Worm (Caenorhabditis elegans): Measurements from ENCODE around the gene rml-1.

rml-1 gene

ce11 chrIII:13771145-13771544, 3.3 kb upstream of the rml-1 start, which contains the start of the genes cyk-4 and pdr-1:
Gene cyk-4 (minus strand): TSS chrIII:13771224.
Gene pdr-1 (plus strand): TSS chrIII:13771513.
- TF ChIP-seq akir-1 (GFP tag; optimal IDR thresholded peaks at IDR 0.05) = no peak
- TF ChIP-seq Y53G8AR.9 (GFP tag; conservative IDR thresholded peaks at IDR 0.05) = no peak
- TF ChIP-seq ccch-3 (GFP tag; optimal IDR thresholded peaks at IDR 0.05) = no peak
- TF ChIP-seq nfya-1 (tag; optimal IDR thresholded peaks at IDR 0.05; ENCODE audit: borderline replicate concordance, insufficient read depth) = no peak
- no peak for TF ChIP-seq B0261.1 (tag; optimal IDR thresholded peaks at IDR 0.05)
- TF ChIP-seq K11D2.4 (GFP tag; IDR thresholded peaks at IDR 0.05) = no peak
- peak; percentile 22; the same call in 1 of the 2 replicates for TF ChIP-seq hmg-1.2 (GFP tag; IDR thresholded peaks at IDR 0.05)
- no peak for TF ChIP-seq F22D6.2 (tag; optimal IDR thresholded peaks at IDR 0.05)
- TF ChIP-seq aptf-3 (GFP tag; IDR thresholded peaks at IDR 0.05) = no peak
- no peak for TF ChIP-seq Y56A3A.18 (GFP tag; IDR thresholded peaks at IDR 0.05)
- TF ChIP-seq F57C9.4 (tag; optimal IDR thresholded peaks at IDR 0.05) = no peak
- no peak for TF ChIP-seq tbp1 (GFP tag; optimal IDR thresholded peaks at IDR 0.05)
- TF ChIP-seq efl-1 (GFP tag; optimal IDR thresholded peaks at IDR 0.05) = peak; percentile 36
- TF ChIP-seq F49E8.2 (tag; optimal IDR thresholded peaks at IDR 0.05; ENCODE audit: insufficient read depth) = no peak
- no peak for TF ChIP-seq him-1 (tag; optimal IDR thresholded peaks at IDR 0.05)
- no peak for TF ChIP-seq B0336.3 (GFP tag; IDR thresholded peaks at IDR 0.05)
- no peak for TF ChIP-seq zim-3 (tag; optimal IDR thresholded peaks at IDR 0.05)
- TF ChIP-seq let-607 (tag; optimal IDR thresholded peaks at IDR 0.05) = no peak
- TF ChIP-seq ztf-3 (GFP tag; optimal IDR thresholded peaks at IDR 0.05) = no peak
- TF ChIP-seq egrh-3 (GFP tag; IDR thresholded peaks at IDR 0.05) = no peak
- TF ChIP-seq let-526 (GFP tag; IDR thresholded peaks at IDR 0.05) = no peak
- TF ChIP-seq nhr-90 (tag; optimal IDR thresholded peaks at IDR 0.05) = no peak
- TF ChIP-seq rcor-1 (GFP tag; IDR thresholded peaks at IDR 0.05) = no peak
- no peak for TF ChIP-seq C17E4.6 (GFP tag; IDR thresholded peaks at IDR 0.05)
- TF ChIP-seq ztf-22 (GFP tag; optimal IDR thresholded peaks at IDR 0.05) = no peak
- TF ChIP-seq F57A8.1 (GFP tag; optimal IDR thresholded peaks at IDR 0.05) = no peak
- peak; percentile 6 for TF ChIP-seq lsl-1 (GFP tag; optimal IDR thresholded peaks at IDR 0.05)
- peak; percentile 27 for TF ChIP-seq F23B12.7 (tag; optimal IDR thresholded peaks at IDR 0.05; ENCODE audit: insufficient read depth)
- TF ChIP-seq hmg-20 (GFP tag; IDR thresholded peaks at IDR 0.05) = no peak
- TF ChIP-seq Y79H2A.3 (GFP tag; conservative IDR thresholded peaks at IDR 0.05) = no peak
- no peak for TF ChIP-seq hrde-1 (tag; optimal IDR thresholded peaks at IDR 0.05; ENCODE audit: borderline replicate concordance)
- no peak for TF ChIP-seq F52B5.7 (tag; optimal IDR thresholded peaks at IDR 0.05)
- TF ChIP-seq K12H6.12 (tag; optimal IDR thresholded peaks at IDR 0.05) = no peak
- TF ChIP-seq tbx-9 (tag; optimal IDR thresholded peaks at IDR 0.05; ENCODE audit: borderline replicate concordance) = no peak
- no peak for TF ChIP-seq ekl-4 (GFP tag; IDR thresholded peaks at IDR 0.05)
- TF ChIP-seq bed-1 (GFP tag; IDR thresholded peaks at IDR 0.05) = no peak
- no peak for TF ChIP-seq F55B11.4 (tag; optimal IDR thresholded peaks at IDR 0.05; ENCODE audit: borderline replicate concordance, insufficient read depth)
- no peak for TF ChIP-seq pha-4 (tag; optimal IDR thresholded peaks at IDR 0.05)
- TF ChIP-seq lir-1 (GFP tag; conservative IDR thresholded peaks at IDR 0.05) = no peak
- no peak for TF ChIP-seq C06A6.2 (GFP tag; conservative IDR thresholded peaks at IDR 0.05)
- TF ChIP-seq T07F8.4 (tag; optimal IDR thresholded peaks at IDR 0.05) = no peak
- TF ChIP-seq B0035.1 (tag; optimal IDR thresholded peaks at IDR 0.05) = no peak
- no peak for TF ChIP-seq ama-1 (optimal IDR thresholded peaks at IDR 0.05)
- no peak for TF ChIP-seq ama-1 (GFP tag; optimal IDR thresholded peaks at IDR 0.05)
- no peak for TF ChIP-seq dpff-1 (tag; optimal IDR thresholded peaks at IDR 0.05)
- peak; percentile 63 for TF ChIP-seq D2030.7 (GFP tag; IDR thresholded peaks at IDR 0.05)
- no peak for TF ChIP-seq tlf-1 (GFP tag; optimal IDR thresholded peaks at IDR 0.05)
- no peak for TF ChIP-seq lag-1 (GFP tag; IDR thresholded peaks at IDR 0.05)
- no peak for TF ChIP-seq F39B2.1 (GFP tag; IDR thresholded peaks at IDR 0.05)
